Fruit fly (Drosophila melanogaster) whole organism, embryonic: ENCODE results near the gene RpS15Aa.
A peak's percentile ranks its signal among the peaks of the same experiment; 100 is the strongest.

ENCODE experiments used
- Antp ChIP-seq: fragments of 200-800 bp; sonication (Bioruptor generic); optimal IDR thresholded peaks from 3 replicates; lab custom pipeline; 2016; ENCODE audit warnings: missing biosample characterization, missing genetic modification characterization
- CG10209 ChIP-seq: fragments of 200-800 bp; sonication (Bioruptor generic); optimal IDR thresholded peaks from 3 replicates; lab custom pipeline; 2017; ENCODE audit warnings: missing biosample characterization, mild to moderate bottlenecking, missing genetic modification characterization, missing genetic modification reagents
- CG10431 ChIP-seq: fragments of 200-800 bp; sonication (Bioruptor generic); optimal IDR thresholded peaks from 3 replicates; lab custom pipeline; 2018; ENCODE audit warnings: missing biosample characterization, mild to moderate bottlenecking, missing genetic modification characterization
- CG11085 ChIP-seq: fragments of 200-800 bp; sonication (Bioruptor generic); IDR thresholded peaks from 2 replicates; pipeline ENCODE4 v1.3.6; 2022; ENCODE audit warnings: missing biosample characterization, missing genetic modification characterization
- CG13287 ChIP-seq: fragments of 200-800 bp; sonication (Bioruptor generic); IDR thresholded peaks from 2 replicates; pipeline ENCODE4 v1.3.6; 2022; ENCODE audit warnings: missing biosample characterization, missing genetic modification characterization; ENCODE audit not compliant: partially characterized antibody
- CG14014 ChIP-seq: fragments of 200-800 bp; sonication (Bioruptor generic); IDR thresholded peaks from 2 replicates; pipeline ENCODE4 v1.3.6; 2022; ENCODE audit warnings: missing biosample characterization, missing genetic modification characterization
- CG14050 ChIP-seq: fragments of 200-800 bp; sonication (Bioruptor generic); IDR thresholded peaks from 3 replicates; pipeline ENCODE4 v1.3.6; 2022; ENCODE audit warnings: missing biosample characterization, missing genetic modification characterization
- CG14441 ChIP-seq: fragments of 200-800 bp; sonication (Bioruptor generic); IDR thresholded peaks from 2 replicates; pipeline ENCODE4 v1.3.6; 2022; ENCODE audit warnings: missing biosample characterization, missing genetic modification characterization
- CG15269 ChIP-seq: fragments of 200-800 bp; sonication (Bioruptor generic); optimal IDR thresholded peaks from 2 replicates; lab custom pipeline; 2018; ENCODE audit warnings: missing biosample characterization, mild to moderate bottlenecking, missing genetic modification characterization, moderate library complexity
- CG1529 ChIP-seq: fragments of 200-800 bp; sonication (Bioruptor generic); optimal IDR thresholded peaks from 3 replicates; lab custom pipeline; 2018; ENCODE audit warnings: missing biosample characterization, missing genetic modification characterization
- CG15601 ChIP-seq: fragments of 200-800 bp; sonication (Bioruptor generic); optimal IDR thresholded peaks from 3 replicates; lab custom pipeline; 2019; ENCODE audit warnings: missing biosample characterization, mild to moderate bottlenecking, missing genetic modification characterization, moderate library complexity
- CG17612 ChIP-seq: fragments of 200-800 bp; sonication (Bioruptor generic); IDR thresholded peaks from 2 replicates; pipeline ENCODE4 v1.3.6; 2022; ENCODE audit warnings: missing biosample characterization, missing genetic modification characterization
- CG18011 ChIP-seq: fragments of 200-800 bp; sonication (Bioruptor generic); optimal IDR thresholded peaks from 2 replicates; lab custom pipeline; 2017; ENCODE audit warnings: missing biosample characterization, missing genetic modification characterization, mild to moderate bottlenecking, moderate library complexity, missing genotype
- CG1832 ChIP-seq: fragments of 200-800 bp; sonication (Bioruptor generic); optimal IDR thresholded peaks from 2 replicates; lab custom pipeline; 2017; ENCODE audit warnings: missing biosample characterization, mild to moderate bottlenecking, missing genetic modification characterization, inconsistent platforms
- CG2678 ChIP-seq: fragments of 200-800 bp; sonication (Bioruptor generic); optimal IDR thresholded peaks from 3 replicates; lab custom pipeline; 2019; ENCODE audit warnings: missing biosample characterization, mild to moderate bottlenecking, missing genetic modification characterization, moderate library complexity
- CG2875 ChIP-seq: fragments of 200-800 bp; sonication (Bioruptor generic); optimal IDR thresholded peaks from 2 replicates; lab custom pipeline; 2017; ENCODE audit warnings: missing biosample characterization, mild to moderate bottlenecking, missing genetic modification characterization, missing genetic modification reagents
- CG3065 ChIP-seq: fragments of 200-800 bp; sonication (Bioruptor generic); optimal IDR thresholded peaks from 2 replicates; lab custom pipeline; 2016; ENCODE audit warnings: missing biosample characterization, missing genetic modification characterization
- CG33557 ChIP-seq: fragments of 200-800 bp; sonication (Bioruptor generic); optimal IDR thresholded peaks from 2 replicates; lab custom pipeline; 2019; ENCODE audit warnings: missing biosample characterization, mild to moderate bottlenecking, missing genetic modification characterization, moderate library complexity
- CG3407 ChIP-seq: fragments of 200-800 bp; sonication (Bioruptor generic); optimal IDR thresholded peaks from 2 replicates; lab custom pipeline; 2018; ENCODE audit warnings: missing biosample characterization, mild to moderate bottlenecking, missing genetic modification characterization
- CG9727 ChIP-seq: fragments of 200-800 bp; sonication (Bioruptor generic); optimal IDR thresholded peaks from 3 replicates; lab custom pipeline; 2017; ENCODE audit warnings: missing biosample characterization, mild to moderate bottlenecking, missing genetic modification characterization
- CoRest ChIP-seq: fragments of 200-800 bp; sonication (Bioruptor generic); optimal IDR thresholded peaks from 3 replicates; lab custom pipeline; 2018; ENCODE audit warnings: missing biosample characterization, mild to moderate bottlenecking, missing genetic modification characterization, moderate library complexity
- Dref ChIP-seq: fragments of 200-800 bp; sonication (Bioruptor generic); IDR thresholded peaks from 2 replicates; pipeline ENCODE4 v1.3.6; 2022; ENCODE audit warnings: missing biosample characterization, missing genetic modification characterization
- Hey ChIP-seq: fragments of 200-800 bp; sonication (Bioruptor generic); optimal IDR thresholded peaks from 3 replicates; lab custom pipeline; 2018; ENCODE audit warnings: missing biosample characterization, mild to moderate bottlenecking, missing genetic modification characterization
- Lim3 ChIP-seq: fragments of 200-800 bp; sonication (Bioruptor generic); IDR thresholded peaks from 2 replicates; pipeline ENCODE4 v1.3.6; 2022; ENCODE audit warnings: missing biosample characterization, missing genetic modification characterization
- Mes4 ChIP-seq: fragments of 200-800 bp; sonication (Bioruptor generic); optimal IDR thresholded peaks from 2 replicates; lab custom pipeline; 2016; ENCODE audit warnings: missing biosample characterization, missing genetic modification characterization
- NC2β ChIP-seq: fragments of 200-800 bp; sonication (Bioruptor generic); optimal IDR thresholded peaks from 2 replicates; lab custom pipeline; 2016; ENCODE audit warnings: missing biosample characterization, missing genetic modification characterization
- PHDP ChIP-seq: fragments of 200-800 bp; sonication (Bioruptor generic); optimal IDR thresholded peaks from 3 replicates; lab custom pipeline; 2018; ENCODE audit warnings: missing biosample characterization, mild to moderate bottlenecking, missing genetic modification characterization, moderate library complexity
- Rfx ChIP-seq: fragments of 200-800 bp; sonication (Bioruptor generic); IDR thresholded peaks from 2 replicates; pipeline ENCODE4 v1.3.6; 2022; ENCODE audit warnings: missing biosample characterization, missing genetic modification characterization
- TFAM ChIP-seq: fragments of 200-800 bp; sonication (Bioruptor generic); optimal IDR thresholded peaks from 2 replicates; lab custom pipeline; 2017; ENCODE audit warnings: missing biosample characterization, missing genetic modification characterization, inconsistent platforms
- btn ChIP-seq: fragments of 200-800 bp; sonication (Bioruptor generic); optimal IDR thresholded peaks from 2 replicates; lab custom pipeline; 2016; ENCODE audit warnings: missing biosample characterization, missing genetic modification characterization
- caup ChIP-seq: fragments of 200-800 bp; sonication (Bioruptor generic); optimal IDR thresholded peaks from 3 replicates; lab custom pipeline; 2017; ENCODE audit warnings: missing biosample characterization, mild to moderate bottlenecking, missing genetic modification characterization, moderate library complexity; ENCODE audit not compliant: severe bottlenecking
- dm ChIP-seq: fragments of 200-800 bp; sonication (Bioruptor generic); optimal IDR thresholded peaks from 3 replicates; lab custom pipeline; 2016; ENCODE audit warnings: missing biosample characterization, missing genetic modification characterization
- dmrt11E ChIP-seq: fragments of 200-800 bp; sonication (Bioruptor generic); optimal IDR thresholded peaks from 3 replicates; lab custom pipeline; 2018; ENCODE audit warnings: missing biosample characterization, mild to moderate bottlenecking, missing genetic modification characterization, moderate library complexity
- ems ChIP-seq: fragments of 200-800 bp; sonication (Bioruptor generic); optimal IDR thresholded peaks from 3 replicates; lab custom pipeline; 2016; ENCODE audit warnings: missing biosample characterization, missing genetic modification characterization
- eyg ChIP-seq: fragments of 200-800 bp; sonication (Bioruptor generic); optimal IDR thresholded peaks from 3 replicates; lab custom pipeline; 2016; ENCODE audit warnings: missing biosample characterization, missing genetic modification characterization
- grau ChIP-seq: fragments of 200-800 bp; optimal IDR thresholded peaks from 3 replicates; lab custom pipeline; 2019; ENCODE audit warnings: missing biosample characterization, mild to moderate bottlenecking, missing genetic modification characterization, moderate library complexity
- gt ChIP-seq: fragments of 200-800 bp; sonication (Bioruptor generic); IDR thresholded peaks from 2 replicates; pipeline ENCODE4 v1.3.6; 2022; ENCODE audit warnings: missing biosample characterization, missing genetic modification characterization
- h ChIP-seq: fragments of >200 bp; optimal IDR thresholded peaks from 2 replicates; lab custom pipeline; 2017
- hkb ChIP-seq, 2 experiments: fragments of 200-800 bp in 1 of 2; fragments of >200 bp in 1 of 2; sonication (Bioruptor generic) in 1 of 2; IDR thresholded peaks in 1 of 2; optimal IDR thresholded peaks in 1 of 2; 2 replicates each; pipeline versions ENCODE4 v1.3.6 to Lab custom; 2017 to 2022; ENCODE audit warnings: missing biosample characterization in 1 of 2, missing genetic modification characterization in 1 of 2
- insv ChIP-seq, 2 experiments: fragments of 200-800 bp; sonication (Bioruptor generic); optimal IDR thresholded peaks; 3 replicates each; lab custom pipeline; 2016 to 2018; ENCODE audit warnings: missing biosample characterization in 2 of 2, missing genetic modification characterization in 2 of 2
- kah ChIP-seq: fragments of 200-800 bp; sonication (Bioruptor generic); optimal IDR thresholded peaks from 2 replicates; lab custom pipeline; 2018; ENCODE audit warnings: missing biosample characterization, mild to moderate bottlenecking, missing genetic modification characterization
- kay ChIP-seq: fragments of 200-800 bp; sonication (Bioruptor generic); optimal IDR thresholded peaks from 2 replicates; lab custom pipeline; 2016; ENCODE audit warnings: missing biosample characterization, missing genetic modification characterization
- lilli ChIP-seq: fragments of 200-800 bp; sonication (Bioruptor generic); optimal IDR thresholded peaks from 3 replicates; lab custom pipeline; 2016; ENCODE audit warnings: missing biosample characterization, missing genetic modification characterization
- mirr ChIP-seq: fragments of 200-800 bp; sonication (Bioruptor generic); optimal IDR thresholded peaks from 3 replicates; lab custom pipeline; 2018; ENCODE audit warnings: missing biosample characterization, mild to moderate bottlenecking, missing genetic modification characterization
- sna ChIP-seq: fragments of 200-800 bp; sonication (Bioruptor generic); IDR thresholded peaks from 2 replicates; pipeline ENCODE4 v1.3.6; 2022; ENCODE audit warnings: missing biosample characterization, missing genetic modification characterization; ENCODE audit not compliant: partially characterized antibody
- sug ChIP-seq: fragments of 200-800 bp; optimal IDR thresholded peaks from 2 replicates; lab custom pipeline; 2019; ENCODE audit warnings: missing biosample characterization, mild to moderate bottlenecking, missing genetic modification characterization, moderate library complexity
- tap ChIP-seq: fragments of 200-800 bp; optimal IDR thresholded peaks from 3 replicates; lab custom pipeline; 2019; ENCODE audit warnings: missing biosample characterization, mild to moderate bottlenecking, missing genetic modification characterization, moderate library complexity
- tgo ChIP-seq: fragments of 200-800 bp; sonication (Bioruptor generic); IDR thresholded peaks from 3 replicates; pipeline ENCODE4 v1.3.6; 2022; ENCODE audit warnings: missing biosample characterization, missing genetic modification characterization
- tio ChIP-seq: fragments of 200-800 bp; sonication (Bioruptor generic); optimal IDR thresholded peaks from 2 replicates; lab custom pipeline; 2017; ENCODE audit warnings: missing biosample characterization, missing genetic modification characterization, inconsistent platforms
- tna ChIP-seq: fragments of 200-800 bp; sonication (Bioruptor generic); IDR thresholded peaks from 2 replicates; pipeline ENCODE4 v1.3.6; 2022; ENCODE audit warnings: missing biosample characterization, missing genetic modification characterization; ENCODE audit not compliant: partially characterized antibody
- vvl ChIP-seq: fragments of 200-800 bp; sonication (Bioruptor generic); IDR thresholded peaks from 2 replicates; pipeline ENCODE4 v1.3.6; 2022; ENCODE audit warnings: missing biosample characterization, missing genetic modification characterization

Gene RpS15Aa

DNA sequence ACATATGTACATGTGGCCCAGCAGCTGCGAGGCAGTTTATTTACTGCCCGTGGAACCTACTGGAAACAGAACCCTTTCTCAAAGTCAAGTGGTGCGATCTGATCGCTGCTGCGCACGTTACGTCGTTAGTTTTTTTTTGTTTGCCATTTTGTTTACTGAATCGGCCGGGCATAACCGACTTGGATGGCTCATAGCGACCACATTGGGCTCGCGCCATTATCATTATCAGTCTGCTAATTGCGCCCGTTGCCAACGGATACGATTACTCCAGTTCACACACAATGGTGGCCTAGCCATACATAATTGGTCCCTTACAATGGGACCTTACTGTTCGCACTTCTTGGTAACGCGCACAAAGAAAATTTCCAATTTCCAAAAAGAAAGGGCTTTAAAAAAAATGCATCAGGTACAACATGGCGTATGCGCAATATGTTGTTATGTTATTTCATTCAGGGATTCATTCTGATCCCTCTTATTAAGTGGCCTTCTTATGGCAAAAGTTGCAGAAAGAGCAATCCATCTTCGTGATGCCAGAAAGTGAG is 4.7 kb downstream of the RpS15Aa start (continued):
- TF ChIP-seq tgo (GFP tag; lab: Robert Waterston, UW), result no peak
- TF ChIP-seq CG17612 (GFP tag; lab: Robert Waterston, UW), result no peak
- TF ChIP-seq Dref (GFP tag; lab: Robert Waterston, UW), result no peak
- TF ChIP-seq CG14441 (GFP tag; lab: Robert Waterston, UW), result no peak
- TF ChIP-seq Lim3 (GFP tag; lab: Robert Waterston, UW), result no peak
- TF ChIP-seq kah (GFP tag; lab: Kevin White, UChicago), result no peak
- no peak for TF ChIP-seq ems (GFP tag; lab: Kevin White, UChicago)
- TF ChIP-seq Hey, result peak; percentile 27
- TF ChIP-seq lilli (GFP tag; lab: Kevin White, UChicago), result peak; percentile 68
- TF ChIP-seq vvl (GFP tag; lab: Robert Waterston, UW), result no peak
- no peak for TF ChIP-seq CG1832 (GFP tag; lab: Kevin White, UChicago)
- TF ChIP-seq hkb (optimal IDR thresholded peaks at IDR 0.05; lab: Kevin White, UChicago), result no peak
- TF ChIP-seq hkb (GFP tag; IDR thresholded peaks at IDR 0.05; lab: Robert Waterston, UW), result no peak
- TF ChIP-seq CG13287, result no peak
- TF ChIP-seq CG2875 (GFP tag; lab: Kevin White, UChicago), result no peak
- no peak for TF ChIP-seq h (lab: Kevin White, UChicago)
- TF ChIP-seq mirr (GFP tag; lab: Kevin White, UChicago), result no peak
- TF ChIP-seq CG3407 (GFP tag; lab: Kevin White, UChicago), result no peak
- no peak for TF ChIP-seq dmrt11E
- TF ChIP-seq kay, result no peak
- TF ChIP-seq NC2β (GFP tag; lab: Kevin White, UChicago), result no peak
- no peak for TF ChIP-seq CG18011
- no peak for TF ChIP-seq tap
- no peak for TF ChIP-seq CG3065 (GFP tag; lab: Kevin White, UChicago)
- TF ChIP-seq caup, result no peak
- no peak for TF ChIP-seq CG15601 (tag; lab: Kevin White, UChicago)
- no peak for TF ChIP-seq Mes4
- TF ChIP-seq dm (GFP tag; lab: Kevin White, UChicago), result peak; percentile 31
- TF ChIP-seq CG1529 (GFP tag; lab: Kevin White, UChicago), result no peak
- TF ChIP-seq CoRest (tag; lab: Kevin White, UChicago), result peak; percentile 28
- TF ChIP-seq CG10209 (GFP tag; lab: Kevin White, UChicago), result no peak
- peak; percentile 12 for TF ChIP-seq tio
- TF ChIP-seq CG33557 (GFP tag; lab: Kevin White, UChicago), result no peak
- no peak for TF ChIP-seq btn (GFP tag; lab: Kevin White, UChicago)
- TF ChIP-seq insv (GFP tag; optimal IDR thresholded peaks at IDR 0.05; lab: Kevin White, UChicago), result no peak
- no peak for TF ChIP-seq tna (GFP tag; lab: Robert Waterston, UW)
- TF ChIP-seq CG9727, result peak; percentile 55
- peak; percentile 11 for TF ChIP-seq Antp (GFP tag; lab: Kevin White, UChicago)
- no peak for TF ChIP-seq CG14050 (GFP tag; lab: Robert Waterston, UW)
- TF ChIP-seq sna, result no peak
- TF ChIP-seq CG2678 (tag; lab: Kevin White, UChicago), result peak; percentile 55
- TF ChIP-seq CG11085 (GFP tag; lab: Robert Waterston, UW), result no peak
- peak; percentile 3 for TF ChIP-seq CG15269 (tag; lab: Kevin White, UChicago)
- TF ChIP-seq PHDP (tag; lab: Kevin White, UChicago), result no peak
- TF ChIP-seq CG14014 (GFP tag; lab: Robert Waterston, UW), result no peak
- TF ChIP-seq grau (tag; lab: Kevin White, UChicago), result peak; percentile 46
- no peak for TF ChIP-seq CG10431 (GFP tag; lab: Kevin White, UChicago)
- no peak for TF ChIP-seq TFAM (GFP tag; lab: Kevin White, UChicago)
- peak; percentile 45; the same call in 1 of the 2 replicates for TF ChIP-seq Rfx
- TF ChIP-seq sug (tag; lab: Kevin White, UChicago), result peak; percentile 58
- TF ChIP-seq gt, result no peak
- no peak for TF ChIP-seq eyg (GFP tag; lab: Kevin White, UChicago)
